Fruit fly (Drosophila melanogaster) whole organism, embryonic: ENCODE data around the gene CG34148.

ENCODE experiments used
- Blimp-1 ChIP-seq: fragments of 200-800 bp; sonication (Bioruptor generic); optimal IDR thresholded peaks from 3 replicates; lab custom pipeline; 2018; ENCODE audit warnings: missing biosample characterization, missing genetic modification characterization, mild to moderate bottlenecking, moderate library complexity, missing genetic modification reagents
- CG2129 ChIP-seq: fragments of 200-800 bp; sonication (Bioruptor generic); IDR thresholded peaks from 2 replicates; pipeline ENCODE4 v1.3.6; 2022; ENCODE audit warnings: missing biosample characterization, missing genetic modification characterization; ENCODE audit not compliant: partially characterized antibody
- CG3281 ChIP-seq: fragments of 200-800 bp; sonication (Bioruptor generic); optimal IDR thresholded peaks from 3 replicates; lab custom pipeline; 2017; ENCODE audit warnings: missing biosample characterization, mild to moderate bottlenecking, missing genetic modification characterization
- CG42726 ChIP-seq: fragments of 200-800 bp; sonication (Bioruptor generic); IDR thresholded peaks from 2 replicates; pipeline ENCODE4 v1.3.6; 2022; ENCODE audit warnings: missing biosample characterization, missing genetic modification characterization; ENCODE audit not compliant: partially characterized antibody
- CG4424 ChIP-seq: fragments of 200-800 bp; sonication (Bioruptor generic); optimal IDR thresholded peaks from 3 replicates; lab custom pipeline; 2016; ENCODE audit warnings: missing biosample characterization, missing genetic modification characterization
- CG4820 ChIP-seq: fragments of 200-800 bp; sonication (Bioruptor generic); optimal IDR thresholded peaks from 3 replicates; lab custom pipeline; 2016; ENCODE audit warnings: missing biosample characterization, missing genetic modification characterization
- CG5180 ChIP-seq: fragments of 200-800 bp; sonication (Bioruptor generic); optimal IDR thresholded peaks from 3 replicates; lab custom pipeline; 2017; ENCODE audit warnings: missing biosample characterization, missing genetic modification characterization, mild to moderate bottlenecking, moderate library complexity, missing genetic modification reagents
- CG6689 ChIP-seq: fragments of 200-800 bp; sonication (Bioruptor generic); IDR thresholded peaks from 2 replicates; pipeline ENCODE4 v1.3.6; 2022; ENCODE audit warnings: missing biosample characterization, missing genetic modification characterization
- CG7372 ChIP-seq: fragments of 200-800 bp; sonication (Bioruptor generic); IDR thresholded peaks from 2 replicates; pipeline ENCODE4 v1.3.6; 2022; ENCODE audit warnings: missing biosample characterization, missing genetic modification characterization
- CG8924 ChIP-seq: fragments of 200-800 bp; optimal IDR thresholded peaks from 3 replicates; lab custom pipeline; 2019; ENCODE audit warnings: missing biosample characterization, mild to moderate bottlenecking, missing genetic modification characterization, moderate library complexity
- CTCF ChIP-seq: fragments of 200-800 bp; sonication (Bioruptor generic); optimal IDR thresholded peaks from 2 replicates; lab custom pipeline; 2017; ENCODE audit warnings: missing biosample characterization, mild to moderate bottlenecking, missing genetic modification characterization, moderate library complexity
- CkIIα-i1 ChIP-seq: fragments of 200-800 bp; sonication (Bioruptor generic); IDR thresholded peaks from 2 replicates; pipeline ENCODE4 v1.3.6; 2022; ENCODE audit warnings: missing biosample characterization, missing genetic modification characterization
- Dref ChIP-seq: fragments of 200-800 bp; sonication (Bioruptor generic); IDR thresholded peaks from 2 replicates; pipeline ENCODE4 v1.3.6; 2022; ENCODE audit warnings: missing biosample characterization, missing genetic modification characterization
- Fer3 ChIP-seq: fragments of 200-800 bp; sonication (Bioruptor generic); optimal IDR thresholded peaks from 2 replicates; lab custom pipeline; 2018; ENCODE audit warnings: missing biosample characterization, mild to moderate bottlenecking, missing genetic modification characterization, moderate library complexity
- HLH3B ChIP-seq: fragments of 200-800 bp; sonication (Bioruptor generic); IDR thresholded peaks from 2 replicates; pipeline ENCODE4 v1.3.6; 2022; ENCODE audit warnings: missing biosample characterization, missing genetic modification characterization
- Jarid2 ChIP-seq: fragments of 200-800 bp; sonication (Bioruptor generic); optimal IDR thresholded peaks from 3 replicates; lab custom pipeline; 2017; ENCODE audit warnings: mild to moderate bottlenecking, missing biosample characterization, missing genetic modification reagents, missing genetic modification characterization
- NC2β ChIP-seq: fragments of 200-800 bp; sonication (Bioruptor generic); optimal IDR thresholded peaks from 2 replicates; lab custom pipeline; 2016; ENCODE audit warnings: missing biosample characterization, missing genetic modification characterization
- Oaz ChIP-seq: fragments of 200-800 bp; sonication (Bioruptor generic); IDR thresholded peaks from 2 replicates; pipeline ENCODE4 v1.3.6; 2022; ENCODE audit warnings: missing biosample characterization, missing genetic modification characterization
- Opbp ChIP-seq: fragments of 200-800 bp; sonication (Bioruptor generic); IDR thresholded peaks from 3 replicates; pipeline ENCODE4 v1.3.6; 2022; ENCODE audit warnings: missing biosample characterization, missing genetic modification characterization; ENCODE audit not compliant: partially characterized antibody
- Poxn ChIP-seq: fragments of 200-800 bp; sonication (Bioruptor generic); IDR thresholded peaks from 2 replicates; pipeline ENCODE4 v1.3.6; 2022; ENCODE audit warnings: missing biosample characterization, missing genetic modification characterization
- Rfx ChIP-seq: fragments of 200-800 bp; sonication (Bioruptor generic); IDR thresholded peaks from 2 replicates; pipeline ENCODE4 v1.3.6; 2022; ENCODE audit warnings: missing biosample characterization, missing genetic modification characterization
- TFAM ChIP-seq: fragments of 200-800 bp; sonication (Bioruptor generic); optimal IDR thresholded peaks from 2 replicates; lab custom pipeline; 2017; ENCODE audit warnings: missing biosample characterization, missing genetic modification characterization, inconsistent platforms
- Trl ChIP-seq, 3 experiments: fragments of >200 bp in 2 of 3; fragments of 200-800 bp in 1 of 3; sonication (Bioruptor generic) in 1 of 3; optimal IDR thresholded peaks; 2 replicates in 1 of 3; 3 replicates in 2 of 3; lab custom pipeline; 2016 to 2017; ENCODE audit warnings: missing biosample characterization in 1 of 3, missing genetic modification characterization in 1 of 3
- abd-A ChIP-seq: fragments of 200-800 bp; sonication (Bioruptor generic); optimal IDR thresholded peaks from 3 replicates; lab custom pipeline; 2019; ENCODE audit warnings: missing biosample characterization, mild to moderate bottlenecking, missing genetic modification characterization, moderate library complexity
- aop ChIP-seq: fragments of 200-800 bp; sonication (Bioruptor generic); IDR thresholded peaks from 2 replicates; pipeline ENCODE4 v1.3.6; 2022; ENCODE audit warnings: missing biosample characterization, missing genetic modification characterization
- ara ChIP-seq: fragments of 200-800 bp; sonication (Bioruptor generic); IDR thresholded peaks from 2 replicates; pipeline ENCODE4 v1.3.6; 2022; ENCODE audit warnings: missing biosample characterization, missing genetic modification characterization
- chif ChIP-seq, 2 experiments: fragments of 200-800 bp; sonication (Bioruptor generic); optimal IDR thresholded peaks; 3 replicates each; lab custom pipeline; 2016; ENCODE audit warnings: missing biosample characterization in 2 of 2, missing genetic modification characterization in 2 of 2
- chn ChIP-seq: fragments of 200-800 bp; sonication (Bioruptor generic); optimal IDR thresholded peaks from 2 replicates; lab custom pipeline; 2016; ENCODE audit warnings: missing biosample characterization, missing genetic modification characterization
- corto ChIP-seq: fragments of 200-800 bp; sonication (Bioruptor generic); optimal IDR thresholded peaks from 2 replicates; lab custom pipeline; 2016; ENCODE audit warnings: missing biosample characterization, mild to moderate bottlenecking, missing genetic modification characterization, moderate library complexity
- dm ChIP-seq: fragments of 200-800 bp; sonication (Bioruptor generic); optimal IDR thresholded peaks from 3 replicates; lab custom pipeline; 2016; ENCODE audit warnings: missing biosample characterization, missing genetic modification characterization
- fd102C ChIP-seq: fragments of 200-800 bp; sonication (Bioruptor generic); optimal IDR thresholded peaks from 2 replicates; lab custom pipeline; 2018; ENCODE audit warnings: missing biosample characterization, mild to moderate bottlenecking, missing genetic modification characterization, moderate library complexity
- ftz-f1 ChIP-seq: fragments of 200-800 bp; sonication (Bioruptor generic); optimal IDR thresholded peaks from 2 replicates; lab custom pipeline; 2016; ENCODE audit warnings: missing biosample characterization, missing genetic modification characterization
- ind ChIP-seq: fragments of 200-800 bp; sonication (Bioruptor generic); optimal IDR thresholded peaks from 3 replicates; lab custom pipeline; 2016; ENCODE audit warnings: missing biosample characterization, missing genetic modification characterization
- maf-S ChIP-seq: fragments of 200-800 bp; sonication (Bioruptor generic); optimal IDR thresholded peaks from 2 replicates; lab custom pipeline; 2016; ENCODE audit warnings: missing biosample characterization, missing genetic modification characterization
- mirr ChIP-seq: fragments of 200-800 bp; sonication (Bioruptor generic); optimal IDR thresholded peaks from 3 replicates; lab custom pipeline; 2018; ENCODE audit warnings: missing biosample characterization, mild to moderate bottlenecking, missing genetic modification characterization
- nom ChIP-seq: fragments of 200-800 bp; sonication (Bioruptor generic); optimal IDR thresholded peaks from 2 replicates; lab custom pipeline; 2017; ENCODE audit warnings: missing biosample characterization, missing genetic modification characterization, mild to moderate bottlenecking, moderate library complexity, missing genetic modification reagents
- p53 ChIP-seq: fragments of 200-800 bp; sonication (Bioruptor generic); optimal IDR thresholded peaks from 2 replicates; lab custom pipeline; 2016; ENCODE audit warnings: missing biosample characterization, missing genetic modification characterization
- pb ChIP-seq: fragments of 200-800 bp; sonication (Bioruptor generic); optimal IDR thresholded peaks from 3 replicates; lab custom pipeline; 2016; ENCODE audit warnings: missing biosample characterization, missing genetic modification characterization
- pzg ChIP-seq: fragments of 200-800 bp; sonication (Bioruptor generic); optimal IDR thresholded peaks from 3 replicates; lab custom pipeline; 2018; ENCODE audit warnings: missing biosample characterization, mild to moderate bottlenecking, missing genetic modification characterization, moderate library complexity
- sqz ChIP-seq: fragments of 200-800 bp; sonication (Bioruptor generic); optimal IDR thresholded peaks from 3 replicates; lab custom pipeline; 2018; ENCODE audit warnings: missing biosample characterization, mild to moderate bottlenecking, missing genetic modification characterization
- unpg ChIP-seq: fragments of 200-800 bp; sonication (Bioruptor generic); optimal IDR thresholded peaks from 3 replicates; lab custom pipeline; 2018; ENCODE audit warnings: missing biosample characterization, mild to moderate bottlenecking, missing genetic modification characterization, moderate library complexity
- vfl ChIP-seq: fragments of 200-800 bp; sonication (Bioruptor generic); optimal IDR thresholded peaks from 2 replicates; lab custom pipeline; 2016; ENCODE audit warnings: missing biosample characterization, missing genetic modification characterization
- vvl ChIP-seq: fragments of 200-800 bp; sonication (Bioruptor generic); IDR thresholded peaks from 2 replicates; pipeline ENCODE4 v1.3.6; 2022; ENCODE audit warnings: missing biosample characterization, missing genetic modification characterization

CG34148 gene

DNA sequence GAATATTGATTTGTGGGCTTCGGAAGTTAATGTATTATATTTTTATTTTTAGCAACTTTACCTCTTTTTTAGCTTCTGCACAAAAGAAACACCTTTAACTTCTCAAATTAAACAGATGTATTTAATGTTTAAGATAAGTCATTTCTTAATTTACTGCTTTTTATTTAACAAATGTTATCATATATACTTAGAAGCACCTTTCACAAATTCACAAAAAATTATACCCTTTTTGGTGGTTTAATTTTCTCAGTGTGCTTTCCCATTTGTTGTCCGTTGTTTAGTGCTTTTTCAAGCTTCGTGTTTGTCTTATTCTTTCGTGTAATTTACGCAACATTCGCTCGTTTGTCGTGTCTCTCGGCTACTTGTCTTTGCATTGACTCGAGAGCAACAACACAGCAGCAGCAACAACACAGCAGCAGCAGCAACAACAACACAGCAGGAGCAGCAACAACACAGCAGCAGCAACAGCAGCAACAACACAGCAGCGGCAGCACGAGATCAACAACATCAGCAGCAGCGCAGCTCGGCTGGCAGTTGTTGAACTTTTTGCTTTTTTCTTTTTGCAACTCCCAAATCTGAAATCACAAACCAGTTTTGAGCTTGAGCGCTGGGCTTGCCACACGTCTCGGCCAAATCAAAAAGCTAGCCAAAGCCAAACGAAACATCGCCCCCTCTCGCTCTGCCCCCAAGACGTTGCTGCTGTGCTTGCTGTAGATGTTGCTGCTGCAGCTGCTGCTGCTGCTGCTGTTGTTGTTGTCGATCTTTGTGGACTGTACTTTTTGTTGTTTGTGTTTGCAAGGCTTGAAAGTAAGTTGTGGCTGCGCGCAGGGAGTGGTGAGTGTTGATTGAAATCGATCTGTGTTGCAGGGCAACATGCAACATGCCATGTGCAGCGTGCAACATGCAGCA lies 41.2 kb downstream of the CG34148 start (continued):
- TF ChIP-seq mirr (GFP tag; lab: Kevin White, UChicago) (no peak), corto (GFP tag; lab: Kevin White, UChicago) (no peak), unpg (GFP tag; lab: Kevin White, UChicago) (peak; percentile 45), CG7372 (GFP tag; lab: Robert Waterston, UW) (no peak), CkIIα-i1 (no peak), CG4424 (GFP tag; lab: Kevin White, UChicago) (peak; percentile 28), NC2β (GFP tag; lab: Kevin White, UChicago) (no peak), fd102C (GFP tag; lab: Kevin White, UChicago) (no peak), ftz-f1 (GFP tag; lab: Kevin White, UChicago) (no peak), Rfx (no peak), nom (GFP tag; lab: Kevin White, UChicago) (no peak), maf-S (GFP tag; lab: Kevin White, UChicago) (no peak), CG8924 (tag; lab: Kevin White, UChicago) (peak; percentile 34), CG3281 (GFP tag; lab: Kevin White, UChicago) (peak; percentile 41), CG4820 (GFP tag; lab: Kevin White, UChicago) (peak; percentile 24), CG2129 (GFP tag; lab: Robert Waterston, UW) (no peak), sqz (GFP tag; lab: Kevin White, UChicago) (no peak), Trl (optimal IDR thresholded peaks at IDR 0.05; lab: Kevin White, UChicago) (no peak), Trl (GFP tag; optimal IDR thresholded peaks at IDR 0.05; lab: Kevin White, UChicago) (no peak), chn (no peak), p53 (GFP tag; lab: Kevin White, UChicago) (no peak), pzg (GFP tag; lab: Kevin White, UChicago) (no peak), ara (GFP tag; lab: Robert Waterston, UW) (peak; percentile 65), Fer3 (tag; lab: Kevin White, UChicago) (peak; percentile 10), HLH3B (GFP tag; lab: Robert Waterston, UW) (peak; percentile 79), CG5180 (peak; percentile 7), Poxn (GFP tag; lab: Robert Waterston, UW) (0 out of 2 replicates have a peak, but pooled peaks have one; percentile 5), Oaz (GFP tag; lab: Robert Waterston, UW) (no peak), Blimp-1 (GFP tag; lab: Kevin White, UChicago) (peak; percentile 41), dm (GFP tag; lab: Kevin White, UChicago) (no peak), CG6689 (GFP tag; lab: Robert Waterston, UW) (peak; percentile 61), abd-A (no peak), TFAM (no peak), aop (GFP tag; lab: Robert Waterston, UW) (no peak), vfl (GFP tag; lab: Kevin White, UChicago) (no peak), ind (peak; percentile 50), chif (GFP tag; optimal IDR thresholded peaks at IDR 0.05; lab: Kevin White, UChicago) (no peak), CTCF (GFP tag; lab: Kevin White, UChicago) (no peak), CG42726 (GFP tag; lab: Robert Waterston, UW) (no peak), Jarid2 (GFP tag; lab: Kevin White, UChicago) (peak; percentile 27), Dref (GFP tag; lab: Robert Waterston, UW) (no peak), pb (GFP tag; lab: Kevin White, UChicago) (no peak), Opbp (GFP tag; lab: Robert Waterston, UW) (no peak), vvl (GFP tag; lab: Robert Waterston, UW) (no peak)
